Worm (Caenorhabditis elegans) whole organism, L1 larva: ENCODE measurements around the gene ztf-17.

Experiments
- C04F5.9 ChIP-seq: sonication (generic microtip); optimal IDR thresholded peaks from 2 replicates; lab custom pipeline; 2016; ENCODE audit warnings: missing genetic modification characterization, missing compliant biosample characterization
- F16B12.6 ChIP-seq: fragments of 150-350 bp; optimal IDR thresholded peaks from 2 replicates; lab custom pipeline; 2014; ENCODE audit warnings: missing biosample characterization, missing genetic modification characterization
- Y116A8C.19 ChIP-seq: sonication (generic microtip); optimal IDR thresholded peaks from 2 replicates; lab custom pipeline; 2016; ENCODE audit warnings: missing compliant biosample characterization, missing genetic modification characterization, borderline replicate concordance
- aha-1 ChIP-seq: fragments of 150-350 bp; optimal IDR thresholded peaks from 2 replicates; lab custom pipeline; 2014; ENCODE audit warnings: missing biosample characterization, missing genetic modification characterization
- alr-1 ChIP-seq: fragments of 200-800 bp; sonication (Bioruptor generic); optimal IDR thresholded peaks from 2 replicates; lab custom pipeline; 2018; ENCODE audit warnings: borderline replicate concordance, mild to moderate bottlenecking, missing genetic modification characterization, missing compliant biosample characterization
- aly-2 ChIP-seq: fragments of 150-350 bp; optimal IDR thresholded peaks from 2 replicates; lab custom pipeline; 2014; ENCODE audit warnings: missing biosample characterization, missing genetic modification characterization
- ama-1 ChIP-seq: fragments of 150-350 bp; optimal IDR thresholded peaks from 2 replicates; lab custom pipeline; 2014
- ceh-8 ChIP-seq: fragments of 200-800 bp; sonication (Bioruptor generic); optimal IDR thresholded peaks from 2 replicates; lab custom pipeline; 2018; ENCODE audit warnings: mild to moderate bottlenecking, missing genetic modification characterization, moderate library complexity, missing compliant biosample characterization
- ceh-82 ChIP-seq, 3 experiments: fragments of 150-350 bp in 1 of 3; sonication (generic microtip) in 2 of 3; optimal IDR thresholded peaks; 2 replicates each; lab custom pipeline; 2014 to 2017; ENCODE audit warnings: missing biosample characterization in 3 of 3, missing genetic modification characterization in 3 of 3
- ces-1 ChIP-seq: fragments of 150-350 bp; optimal IDR thresholded peaks from 2 replicates; lab custom pipeline; 2014; ENCODE audit warnings: missing biosample characterization, missing genetic modification reagents, missing genetic modification characterization
- dpl-1 ChIP-seq, 3 experiments: fragments of 150-350 bp in 2 of 3; sonication (generic microtip) in 1 of 3; optimal IDR thresholded peaks; 2 replicates each; lab custom pipeline; 2014 to 2017; ENCODE audit warnings: missing biosample characterization in 3 of 3, missing genetic modification characterization in 3 of 3, missing genetic modification reagents in 3 of 3
- egl-13 ChIP-seq: sonication (generic microtip); optimal IDR thresholded peaks from 2 replicates; lab custom pipeline; 2016; ENCODE audit warnings: missing genotype, missing genetic modification reagents, missing genetic modification characterization, missing compliant biosample characterization
- elt-3 ChIP-seq, 6 experiments: fragments of 150-350 bp in 1 of 6; sonication (generic microtip); optimal IDR thresholded peaks; 2 replicates each; lab custom pipeline; 2017 to 2018; ENCODE audit warnings: missing biosample characterization in 6 of 6, missing genetic modification characterization in 6 of 6, inconsistent platforms in 1 of 6
- ets-5 ChIP-seq: fragments of 200-800 bp; sonication (Bioruptor generic); IDR thresholded peaks from 2 replicates; pipeline ENCODE4 v1.3.6; 2022; ENCODE audit warnings: missing genetic modification characterization, missing compliant biosample characterization
- fkh-4 ChIP-seq: sonication (generic microtip); optimal IDR thresholded peaks from 2 replicates; lab custom pipeline; 2016; ENCODE audit warnings: missing compliant biosample characterization, missing genetic modification characterization, borderline replicate concordance
- fos-1 ChIP-seq: fragments of 150-350 bp; optimal IDR thresholded peaks from 2 replicates; lab custom pipeline; 2014; ENCODE audit warnings: missing biosample characterization, missing genetic modification characterization
- grh-1 ChIP-seq: fragments of 200-800 bp; sonication (Bioruptor generic); IDR thresholded peaks from 2 replicates; pipeline ENCODE4 v1.3.6; 2022; ENCODE audit warnings: missing genetic modification reagents, missing genetic modification characterization, missing compliant biosample characterization
- hlh-17 ChIP-seq: fragments of 200-800 bp; sonication (Bioruptor generic); optimal IDR thresholded peaks from 2 replicates; lab custom pipeline; 2018; ENCODE audit warnings: missing genetic modification characterization, mild to moderate bottlenecking, missing compliant biosample characterization, moderate library complexity, borderline replicate concordance
- hlh-4 ChIP-seq: sonication (generic microtip); optimal IDR thresholded peaks from 2 replicates; lab custom pipeline; 2016; ENCODE audit warnings: mild to moderate bottlenecking, missing genetic modification characterization, missing compliant biosample characterization
- hpl-2 ChIP-seq: fragments of 150-350 bp; optimal IDR thresholded peaks from 2 replicates; lab custom pipeline; 2014; ENCODE audit warnings: missing biosample characterization, missing genetic modification reagents, missing genetic modification characterization
- irx-1 ChIP-seq: sonication (generic microtip); optimal IDR thresholded peaks from 2 replicates; lab custom pipeline; 2016; ENCODE audit warnings: missing genetic modification characterization, missing compliant biosample characterization
- jun-1 ChIP-seq: fragments of 150-350 bp; optimal IDR thresholded peaks from 2 replicates; lab custom pipeline; 2014; ENCODE audit warnings: missing biosample characterization, missing genetic modification reagents, missing genetic modification characterization
- lin-13 ChIP-seq: fragments of 150-350 bp; optimal IDR thresholded peaks from 2 replicates; lab custom pipeline; 2014; ENCODE audit warnings: missing biosample characterization, missing genetic modification reagents, missing genetic modification characterization
- lin-35 ChIP-seq, 2 experiments: fragments of 150-350 bp; optimal IDR thresholded peaks; 2 replicates each; lab custom pipeline; 2014; ENCODE audit warnings: missing biosample characterization in 2 of 2, missing genetic modification characterization in 2 of 2, missing genetic modification reagents in 2 of 2
- lin-39 ChIP-seq: fragments of 150-350 bp; optimal IDR thresholded peaks from 2 replicates; lab custom pipeline; 2014; ENCODE audit warnings: missing biosample characterization, missing genetic modification reagents, missing genetic modification characterization
- lir-3 ChIP-seq: sonication (generic microtip); optimal IDR thresholded peaks from 2 replicates; lab custom pipeline; 2016; ENCODE audit warnings: mild to moderate bottlenecking, missing genetic modification characterization, moderate library complexity, missing compliant biosample characterization; ENCODE audit not compliant: poor library complexity
- mab-9 ChIP-seq: fragments of 200-800 bp; sonication (Bioruptor generic); IDR thresholded peaks from 2 replicates; pipeline ENCODE4 v1.3.6; 2022; ENCODE audit warnings: missing genetic modification reagents, missing genetic modification characterization, missing compliant biosample characterization
- mep-1 ChIP-seq: fragments of 150-350 bp; optimal IDR thresholded peaks from 2 replicates; lab custom pipeline; 2014; ENCODE audit warnings: missing biosample characterization, missing genetic modification characterization
- nhr-12 ChIP-seq: sonication (generic microtip); optimal IDR thresholded peaks from 2 replicates; lab custom pipeline; 2017; ENCODE audit warnings: missing biosample characterization, missing genetic modification characterization
- nhr-20 ChIP-seq: sonication (generic microtip); optimal IDR thresholded peaks from 2 replicates; lab custom pipeline; 2016; ENCODE audit warnings: mild to moderate bottlenecking, missing genetic modification characterization, missing compliant biosample characterization
- nhr-47 ChIP-seq: sonication (generic microtip); optimal IDR thresholded peaks from 2 replicates; lab custom pipeline; 2016; ENCODE audit warnings: mild to moderate bottlenecking, missing genetic modification characterization, moderate library complexity, missing compliant biosample characterization
- nhr-71 ChIP-seq: sonication (generic microtip); optimal IDR thresholded peaks from 2 replicates; lab custom pipeline; 2016; ENCODE audit warnings: mild to moderate bottlenecking, missing genetic modification characterization, moderate library complexity, missing compliant biosample characterization
- nhr-77 ChIP-seq: fragments of 150-350 bp; optimal IDR thresholded peaks from 2 replicates; lab custom pipeline; 2014; ENCODE audit warnings: missing biosample characterization, missing genetic modification characterization
- nhr-84 ChIP-seq: sonication (generic microtip); optimal IDR thresholded peaks from 2 replicates; lab custom pipeline; 2017; ENCODE audit warnings: missing biosample characterization, missing genetic modification characterization
- nhr-85 ChIP-seq: sonication (generic microtip); peaks from one replicate; lab custom pipeline; 2016; ENCODE audit warnings: missing genetic modification characterization, inconsistent platforms, missing compliant biosample characterization
- pag-3 ChIP-seq: sonication (generic microtip); optimal IDR thresholded peaks from 2 replicates; lab custom pipeline; 2017; ENCODE audit warnings: missing genetic modification characterization, mild to moderate bottlenecking, missing compliant biosample characterization, antibody characterized with exemption, borderline replicate concordance; ENCODE audit not compliant: insufficient read depth
- pqm-1 ChIP-seq: sonication (generic microtip); optimal IDR thresholded peaks from 3 replicates; lab custom pipeline; 2017; ENCODE audit warnings: missing biosample characterization, missing genetic modification characterization
- skn-1 ChIP-seq: fragments of 150-350 bp; optimal IDR thresholded peaks from 2 replicates; lab custom pipeline; 2014; ENCODE audit warnings: missing biosample characterization, missing genetic modification characterization
- snpc-4 ChIP-seq: fragments of 150-350 bp; optimal IDR thresholded peaks from 2 replicates; lab custom pipeline; 2014; ENCODE audit warnings: missing biosample characterization, missing genetic modification characterization
- snu-23 ChIP-seq: sonication (generic microtip); optimal IDR thresholded peaks from 2 replicates; lab custom pipeline; 2016; ENCODE audit warnings: missing genetic modification characterization, missing compliant biosample characterization
- sox-4 ChIP-seq: sonication (generic microtip); optimal IDR thresholded peaks from 2 replicates; lab custom pipeline; 2016; ENCODE audit warnings: missing genetic modification characterization, missing compliant biosample characterization
- sptf-1 ChIP-seq: fragments of 150-350 bp; optimal IDR thresholded peaks from 2 replicates; lab custom pipeline; 2014; ENCODE audit warnings: missing biosample characterization, missing genetic modification characterization
- swsn-7 ChIP-seq: sonication (generic microtip); optimal IDR thresholded peaks from 2 replicates; lab custom pipeline; 2016; ENCODE audit warnings: missing genetic modification characterization, missing compliant biosample characterization
- tbx-2 ChIP-seq: sonication (generic microtip); optimal IDR thresholded peaks from 2 replicates; lab custom pipeline; 2016; ENCODE audit warnings: missing genetic modification characterization, missing compliant biosample characterization
- tlp-1 ChIP-seq: fragments of 150-350 bp; optimal IDR thresholded peaks from 2 replicates; lab custom pipeline; 2014; ENCODE audit warnings: missing biosample characterization, missing genetic modification characterization
- unc-130 ChIP-seq: fragments of 150-350 bp; optimal IDR thresholded peaks from 2 replicates; lab custom pipeline; 2017; ENCODE audit warnings: missing biosample characterization, missing genetic modification characterization, inconsistent platforms
- unc-30 ChIP-seq: sonication (generic microtip); optimal IDR thresholded peaks from 2 replicates; lab custom pipeline; 2017; ENCODE audit warnings: missing biosample characterization, missing genetic modification characterization
- unc-86 ChIP-seq: sonication (generic microtip); optimal IDR thresholded peaks from 2 replicates; lab custom pipeline; 2016; ENCODE audit warnings: missing genetic modification characterization, missing compliant biosample characterization
- unc-98 ChIP-seq: fragments of 200-800 bp; sonication (Bioruptor generic); IDR thresholded peaks from 2 replicates; pipeline ENCODE4 v1.3.6; 2022; ENCODE audit warnings: missing genetic modification characterization, missing compliant biosample characterization
- vab-15 ChIP-seq: sonication (generic microtip); optimal IDR thresholded peaks from 2 replicates; lab custom pipeline; 2017; ENCODE audit warnings: missing genotype, mild to moderate bottlenecking, missing genetic modification characterization, missing compliant biosample characterization
- xbp-1 ChIP-seq: sonication (generic microtip); optimal IDR thresholded peaks from 2 replicates; lab custom pipeline; 2016; ENCODE audit warnings: missing genetic modification characterization, missing compliant biosample characterization
- zag-1 ChIP-seq: fragments of 150-350 bp; optimal IDR thresholded peaks from 2 replicates; lab custom pipeline; 2014; ENCODE audit warnings: missing biosample characterization, missing genetic modification characterization
- zip-4 ChIP-seq: fragments of 200-800 bp; sonication (Bioruptor generic); optimal IDR thresholded peaks from 2 replicates; lab custom pipeline; 2018; ENCODE audit warnings: mild to moderate bottlenecking, missing genetic modification characterization, moderate library complexity, missing compliant biosample characterization
- ztf-11 ChIP-seq, 2 experiments: sonication (generic microtip); optimal IDR thresholded peaks; 2 replicates each; lab custom pipeline; 2016 to 2017; ENCODE audit warnings: missing genetic modification characterization in 2 of 2, missing biosample characterization in 1 of 2, missing compliant biosample characterization in 1 of 2
- ztf-4 ChIP-seq: fragments of 150-350 bp; optimal IDR thresholded peaks from 2 replicates; lab custom pipeline; 2014; ENCODE audit warnings: missing biosample characterization, missing genetic modification characterization

ztf-17 gene

ce11 chrII:7838661-7839060, 31.3 kb downstream of the ztf-17 start (continued):
- no peak for TF ChIP-seq F16B12.6
- TF ChIP-seq nhr-85 (tag; lab: Kevin White, UChicago), result peak; percentile 33
- TF ChIP-seq swsn-7 (tag; lab: Kevin White, UChicago), result peak; percentile 3
- no peak for TF ChIP-seq lir-3 (tag; lab: Kevin White, UChicago)
- no peak for TF ChIP-seq elt-3 (tag; optimal IDR thresholded peaks at IDR 0.05; lab: Kevin White, UChicago)
- TF ChIP-seq C04F5.9 (tag; lab: Kevin White, UChicago), result no peak
- TF ChIP-seq lin-13, result no peak
- no peak for TF ChIP-seq mab-9 (GFP tag; lab: Robert Waterston, UW)
- TF ChIP-seq ces-1 (GFP tag; lab: Kevin White, UChicago), result no peak
- no peak for TF ChIP-seq snpc-4 (tag; lab: Kevin White, UChicago)
- no peak for TF ChIP-seq nhr-20
- TF ChIP-seq pqm-1 (tag; lab: Kevin White, UChicago), result no peak
- TF ChIP-seq ztf-4, result no peak
- no peak for TF ChIP-seq ama-1 (lab: Kevin White, UChicago)
- TF ChIP-seq hpl-2 (GFP tag; lab: Kevin White, UChicago), result no peak
- no peak for TF ChIP-seq irx-1 (tag; lab: Kevin White, UChicago)
- TF ChIP-seq xbp-1 (tag; lab: Kevin White, UChicago), result no peak
- TF ChIP-seq hlh-17 (GFP tag; lab: Kevin White, UChicago), result no peak
- no peak for TF ChIP-seq ceh-8 (GFP tag; lab: Kevin White, UChicago)
- peak in 1 of 3 experiments; percentile 28 for TF ChIP-seq ceh-82 (tag; optimal IDR thresholded peaks at IDR 0.05; lab: Kevin White, UChicago)
- no peak for TF ChIP-seq nhr-12 (tag; lab: Kevin White, UChicago)
- no peak for TF ChIP-seq Y116A8C.19 (tag; lab: Kevin White, UChicago)
- TF ChIP-seq aly-2 (tag; lab: Kevin White, UChicago), result no peak
- no peak for TF ChIP-seq ztf-11 (tag; optimal IDR thresholded peaks at IDR 0.05; lab: Kevin White, UChicago)
- no peak for TF ChIP-seq jun-1 (tag; lab: Kevin White, UChicago)
- TF ChIP-seq fos-1 (tag; lab: Kevin White, UChicago), result no peak
- no peak for TF ChIP-seq hlh-4 (tag; lab: Kevin White, UChicago)
- no peak for TF ChIP-seq ets-5 (GFP tag; lab: Robert Waterston, UW)
- no peak for TF ChIP-seq alr-1 (tag; lab: Kevin White, UChicago)
- no peak for TF ChIP-seq egl-13
- TF ChIP-seq tlp-1 (tag; lab: Kevin White, UChicago), result no peak
- no peak for TF ChIP-seq nhr-84 (tag; lab: Kevin White, UChicago)
- no peak for TF ChIP-seq sptf-1 (tag; lab: Kevin White, UChicago)
- no peak for TF ChIP-seq sox-4 (tag; lab: Kevin White, UChicago)
- no peak for TF ChIP-seq pag-3 (tag; lab: Kevin White, UChicago)
- no peak for TF ChIP-seq fkh-4 (tag; lab: Kevin White, UChicago)
- no peak for TF ChIP-seq unc-30
- no peak for TF ChIP-seq skn-1 (tag; lab: Kevin White, UChicago)
- no peak for TF ChIP-seq tbx-2 (tag; lab: Kevin White, UChicago)
- no peak for TF ChIP-seq snu-23 (GFP tag; lab: Kevin White, UChicago)
- no peak for TF ChIP-seq aha-1 (tag; lab: Kevin White, UChicago)
- TF ChIP-seq lin-39 (tag; lab: Kevin White, UChicago), result no peak
- TF ChIP-seq nhr-47 (tag; lab: Kevin White, UChicago), result peak; percentile 29
- TF ChIP-seq nhr-77 (tag; lab: Kevin White, UChicago), result no peak
- no peak for TF ChIP-seq dpl-1 (GFP tag; optimal IDR thresholded peaks at IDR 0.05; lab: Kevin White, UChicago)
- TF ChIP-seq nhr-71 (tag; lab: Kevin White, UChicago), result peak; percentile 20
- TF ChIP-seq zip-4, result no peak
- TF ChIP-seq unc-86 (tag; lab: Kevin White, UChicago), result no peak
- no peak for TF ChIP-seq unc-98 (GFP tag; lab: Robert Waterston, UW)
- TF ChIP-seq grh-1 (GFP tag; lab: Robert Waterston, UW), result no peak
- no peak for TF ChIP-seq vab-15
- no peak for TF ChIP-seq lin-35 (GFP tag; optimal IDR thresholded peaks at IDR 0.05; lab: Kevin White, UChicago)
- TF ChIP-seq zag-1 (tag; lab: Kevin White, UChicago), result no peak
- no peak for TF ChIP-seq mep-1 (tag; lab: Kevin White, UChicago)
- no peak for TF ChIP-seq unc-130 (tag; lab: Kevin White, UChicago)
